Worm (Caenorhabditis elegans) whole organism, L2 larva: Measurements from ENCODE around the gene irg-8.

Source experiments
- aly-2 ChIP-seq: fragments of 150-350 bp; optimal IDR thresholded peaks from 2 replicates; lab custom pipeline; 2014; ENCODE audit warnings: missing biosample characterization, missing genetic modification characterization
- ceh-82 ChIP-seq: fragments of 150-350 bp; optimal IDR thresholded peaks from 2 replicates; lab custom pipeline; 2014; ENCODE audit warnings: missing biosample characterization, missing genetic modification characterization
- mab-5 ChIP-seq: fragments of 150-350 bp; optimal IDR thresholded peaks from 2 replicates; lab custom pipeline; 2014; ENCODE audit warnings: missing biosample characterization, missing genetic modification characterization
- nhr-23 ChIP-seq: fragments of 150-350 bp; optimal IDR thresholded peaks from 2 replicates; lab custom pipeline; 2014; ENCODE audit warnings: missing biosample characterization, missing genetic modification reagents, missing genetic modification characterization
- nhr-237 ChIP-seq: fragments of 150-350 bp; optimal IDR thresholded peaks from 2 replicates; lab custom pipeline; 2014; ENCODE audit warnings: missing biosample characterization, missing genetic modification characterization
- nhr-25 ChIP-seq: fragments of 150-350 bp; sonication (generic microtip); optimal IDR thresholded peaks from 3 replicates; lab custom pipeline; 2014; ENCODE audit warnings: missing biosample characterization, missing genetic modification characterization
- nhr-77 ChIP-seq: fragments of 150-350 bp; optimal IDR thresholded peaks from 2 replicates; lab custom pipeline; 2014; ENCODE audit warnings: missing biosample characterization, missing genetic modification characterization
- skn-1 ChIP-seq: sonication (generic microtip); optimal IDR thresholded peaks from 2 replicates; lab custom pipeline; 2017; ENCODE audit warnings: missing biosample characterization, missing genetic modification characterization
- zag-1 ChIP-seq: fragments of 150-350 bp; optimal IDR thresholded peaks from 2 replicates; lab custom pipeline; 2014; ENCODE audit warnings: missing biosample characterization, missing genetic modification characterization
- ztf-4 ChIP-seq: fragments of 150-350 bp; optimal IDR thresholded peaks from 2 replicates; lab custom pipeline; 2014; ENCODE audit warnings: missing biosample characterization, missing genetic modification characterization

DNA sequence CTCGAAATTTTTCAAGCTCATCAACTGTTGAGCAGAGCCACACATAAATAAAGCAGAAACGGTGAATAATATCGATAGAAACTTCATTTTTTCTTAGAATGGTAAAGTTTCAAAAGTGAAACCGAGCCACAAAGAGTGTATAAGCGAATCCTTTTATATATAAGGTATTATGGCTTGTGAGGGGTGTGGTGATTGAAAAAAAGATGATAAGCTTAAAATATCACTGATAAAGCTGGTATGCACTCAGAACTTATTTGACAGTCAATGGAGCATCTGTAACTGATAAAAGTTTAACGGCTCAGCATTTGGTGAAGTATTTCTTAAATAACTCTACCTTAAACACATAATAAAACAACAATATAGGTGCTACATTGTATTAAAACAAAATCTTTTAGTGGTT is 2.9 kb downstream of the irg-8 start, which contains the start of gene dod-19:
- TF ChIP-seq nhr-23 (tag; lab: Kevin White, UChicago) (no peak), zag-1 (tag; lab: Kevin White, UChicago) (no peak), ztf-4 (tag; lab: Kevin White, UChicago) (no peak), aly-2 (tag; lab: Kevin White, UChicago) (no peak), nhr-25 (tag; lab: Kevin White, UChicago) (no peak), mab-5 (tag; lab: Kevin White, UChicago) (no peak), nhr-237 (tag; lab: Kevin White, UChicago) (no peak), nhr-77 (tag; lab: Kevin White, UChicago) (no peak), ceh-82 (tag; lab: Kevin White, UChicago) (no peak), skn-1 (no peak)
